Worm (Caenorhabditis elegans): ENCODE measurements around the gene sca-1.

The sca-1 gene

DNA sequence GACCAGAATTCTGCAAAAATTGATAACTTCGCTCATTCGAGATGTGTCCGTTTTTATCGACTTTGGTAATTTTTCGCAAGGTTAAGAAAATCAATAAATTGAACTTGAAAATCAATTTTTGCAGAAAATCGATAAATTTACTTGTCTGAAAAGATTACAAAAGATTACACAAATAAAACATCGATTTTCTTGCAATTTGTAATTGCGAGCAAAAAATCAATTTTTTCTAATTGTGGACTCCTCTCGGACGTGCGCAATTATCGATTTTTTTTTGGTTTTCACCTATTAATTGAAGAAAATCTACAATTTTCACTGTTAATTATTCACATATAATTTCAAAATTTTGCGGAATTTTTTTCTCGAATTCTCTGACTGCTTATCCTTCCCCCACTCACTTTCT, 25.4 kb downstream of the sca-1 start:
- TF ChIP-seq mep-1 (tag; optimal IDR thresholded peaks at IDR 0.05) (no peak), nhr-12 (tag; optimal IDR thresholded peaks at IDR 0.05) (no peak), lin-13 (tag; optimal IDR thresholded peaks at IDR 0.05) (no peak), snpc-4 (tag; optimal IDR thresholded peaks at IDR 0.05) (no peak), lsy-2 (tag; optimal IDR thresholded peaks at IDR 0.05) (no peak), sem-2 (GFP tag; optimal IDR thresholded peaks at IDR 0.05) (no peak), tbx-8 (GFP tag; optimal IDR thresholded peaks at IDR 0.05) (no peak), M03D4.4 (tag; optimal IDR thresholded peaks at IDR 0.05) (no peak), nhr-76 (tag; optimal IDR thresholded peaks at IDR 0.05) (no peak), mab-5 (tag; optimal IDR thresholded peaks at IDR 0.05) (no peak), bed-3 (GFP tag; optimal IDR thresholded peaks at IDR 0.05) (no peak), nhr-28 (tag; optimal IDR thresholded peaks at IDR 0.05) (no peak), zip-8 (tag; optimal IDR thresholded peaks at IDR 0.05) (no peak), elt-1 (tag; optimal IDR thresholded peaks at IDR 0.05; ENCODE audit: borderline replicate concordance, insufficient read depth) (no peak), cnd-1 (tag; optimal IDR thresholded peaks at IDR 0.05) (no peak)

DNA sequence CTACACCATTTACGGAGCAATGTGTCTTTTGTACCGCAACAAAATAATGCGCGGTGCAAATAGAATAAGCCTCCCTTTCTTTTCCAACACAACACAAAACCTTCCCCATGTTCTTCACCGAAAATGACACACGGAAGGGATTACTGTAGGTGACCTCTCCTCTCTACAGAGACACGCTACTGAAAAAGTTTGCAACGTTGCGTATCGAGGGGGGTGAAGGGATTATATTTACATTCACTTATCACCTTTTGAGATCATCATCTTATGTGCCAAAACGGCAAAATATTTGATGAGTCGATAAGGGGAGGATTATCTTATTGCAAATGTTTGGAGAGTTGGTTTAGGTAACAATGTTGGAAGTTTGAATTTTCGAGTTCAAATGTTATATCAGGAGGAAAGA, 33.6 kb downstream of the sca-1 start:
- TF ChIP-seq bed-3 (GFP tag; optimal IDR thresholded peaks at IDR 0.05) (no peak), tbx-8 (GFP tag; optimal IDR thresholded peaks at IDR 0.05) (no peak), mab-5 (tag; optimal IDR thresholded peaks at IDR 0.05) (no peak), zip-8 (tag; optimal IDR thresholded peaks at IDR 0.05) (no peak), drap-1 (GFP tag; optimal IDR thresholded peaks at IDR 0.05) (no peak), lin-13 (tag; optimal IDR thresholded peaks at IDR 0.05) (no peak), ceh-43 (GFP tag; optimal IDR thresholded peaks at IDR 0.05) (no peak), nhr-2 (tag; optimal IDR thresholded peaks at IDR 0.05) (no peak), nhr-12 (tag; optimal IDR thresholded peaks at IDR 0.05) (no peak), ztf-11 (tag; optimal IDR thresholded peaks at IDR 0.05) (no peak), mep-1 (tag; optimal IDR thresholded peaks at IDR 0.05) (no peak), unc-39 (tag; optimal IDR thresholded peaks at IDR 0.05) (no peak), flh-1 (GFP tag; optimal IDR thresholded peaks at IDR 0.05) (no peak), nhr-76 (tag; optimal IDR thresholded peaks at IDR 0.05) (no peak)

DNA sequence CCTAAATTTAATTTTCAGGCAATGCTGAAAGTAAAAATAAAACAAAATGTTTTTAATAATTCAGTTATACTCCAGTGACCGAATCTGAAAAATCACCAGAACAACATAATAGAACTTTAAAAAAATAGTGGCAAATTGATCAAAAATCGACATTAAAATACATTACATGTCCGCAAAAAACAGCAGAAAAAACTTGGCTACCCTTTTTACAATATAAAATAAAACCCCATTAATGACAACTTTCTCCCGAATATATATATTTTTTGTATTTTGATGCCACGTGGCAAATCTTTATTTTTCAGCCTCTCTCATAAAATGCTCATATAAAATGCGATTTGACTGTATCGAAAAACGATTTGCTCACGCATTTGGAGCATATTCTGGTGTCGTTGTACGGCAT, 35.1 kb downstream of the sca-1 start, which contains the start of gene ptr-19:
Gene ptr-19 (plus strand): TSS at position 301 of the 400 bp plus-strand sequence.
- TF ChIP-seq mls-2 (tag; optimal IDR thresholded peaks at IDR 0.05) (no peak), bed-3 (GFP tag; optimal IDR thresholded peaks at IDR 0.05) (no peak), ham-2 (GFP tag; optimal IDR thresholded peaks at IDR 0.05) (no peak), nhr-28 (tag; optimal IDR thresholded peaks at IDR 0.05) (no peak), sptf-1 (tag; optimal IDR thresholded peaks at IDR 0.05) (no peak), mab-5 (tag; optimal IDR thresholded peaks at IDR 0.05) (no peak), unc-62 (GFP tag; optimal IDR thresholded peaks at IDR 0.05) (no peak), mep-1 (tag; optimal IDR thresholded peaks at IDR 0.05) (no peak), ztf-11 (tag; optimal IDR thresholded peaks at IDR 0.05) (no peak), blmp-1 (tag; optimal IDR thresholded peaks at IDR 0.05) (no peak), lin-32 (GFP tag; optimal IDR thresholded peaks at IDR 0.05) (no peak), lsy-2 (tag; optimal IDR thresholded peaks at IDR 0.05) (no peak)

DNA sequence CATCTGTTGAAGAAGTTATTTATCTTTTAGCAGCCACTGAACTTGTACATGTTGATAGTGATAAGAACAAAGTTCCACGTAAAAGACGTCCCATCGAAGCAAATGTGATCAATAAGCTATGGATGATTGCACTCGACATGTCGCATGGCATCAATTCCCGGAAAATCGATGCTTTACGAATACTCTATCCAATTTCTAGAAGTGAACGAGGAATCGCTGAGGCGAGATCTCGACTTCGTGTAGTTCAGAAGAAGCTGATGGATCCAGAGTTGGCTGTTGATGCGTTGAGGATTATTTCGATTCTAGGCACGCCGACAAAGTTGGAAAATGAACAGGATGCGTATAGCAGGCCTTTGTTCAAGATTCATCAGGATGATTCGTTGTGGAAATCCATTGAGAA, 47.0 kb downstream of the sca-1 start:
- no peak for TF ChIP-seq lin-32 (GFP tag; optimal IDR thresholded peaks at IDR 0.05)

DNA sequence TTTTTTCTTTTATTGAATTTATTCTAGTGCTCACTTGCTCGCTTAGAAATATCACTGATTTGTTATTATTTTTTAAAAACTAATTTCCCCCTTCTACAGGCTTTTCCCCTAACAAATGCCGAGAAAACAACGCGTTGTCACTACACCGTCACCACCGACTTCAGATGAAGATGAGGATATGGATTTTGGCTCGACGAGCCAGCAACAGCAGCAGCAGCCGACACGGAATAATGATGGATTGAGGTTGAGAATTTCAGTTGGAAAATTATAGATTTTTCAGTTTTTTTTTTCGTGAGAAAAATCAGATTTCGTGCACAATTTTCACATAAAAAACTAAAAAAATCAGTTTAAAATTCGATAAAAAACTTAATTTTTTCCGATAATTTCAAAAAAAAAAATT, 53.6 kb downstream of the sca-1 start, which contains the start of gene dpy-28:
Gene dpy-28 (plus strand): TSS at position 100 of the 400 bp plus-strand sequence.
- no peak for TF ChIP-seq nhr-2 (tag; optimal IDR thresholded peaks at IDR 0.05)
- TF ChIP-seq flh-1 (GFP tag; optimal IDR thresholded peaks at IDR 0.05): no peak
- TF ChIP-seq ztf-11 (tag; optimal IDR thresholded peaks at IDR 0.05): no peak
- no peak for TF ChIP-seq tbx-8 (GFP tag; optimal IDR thresholded peaks at IDR 0.05)
- TF ChIP-seq mep-1 (tag; optimal IDR thresholded peaks at IDR 0.05): no peak
- no peak for TF ChIP-seq lin-32 (GFP tag; optimal IDR thresholded peaks at IDR 0.05)
- TF ChIP-seq drap-1 (GFP tag; optimal IDR thresholded peaks at IDR 0.05): no peak
- no peak for TF ChIP-seq nhr-28 (tag; optimal IDR thresholded peaks at IDR 0.05)
- TF ChIP-seq snpc-4 (tag; optimal IDR thresholded peaks at IDR 0.05): no peak
- no peak for TF ChIP-seq bed-3 (GFP tag; optimal IDR thresholded peaks at IDR 0.05)
- TF ChIP-seq M03D4.4 (tag; optimal IDR thresholded peaks at IDR 0.05): no peak
- no peak for TF ChIP-seq cnd-1 (tag; optimal IDR thresholded peaks at IDR 0.05)
- no peak for TF ChIP-seq ham-2 (GFP tag; optimal IDR thresholded peaks at IDR 0.05)
- TF ChIP-seq unc-120 (tag; optimal IDR thresholded peaks at IDR 0.05; ENCODE audit: poor library complexity, severe bottlenecking): no peak
- TF ChIP-seq hlh-1 (tag; optimal IDR thresholded peaks at IDR 0.05): no peak
- no peak for TF ChIP-seq lsy-2 (tag; optimal IDR thresholded peaks at IDR 0.05)
- TF ChIP-seq ceh-83 (GFP tag; optimal IDR thresholded peaks at IDR 0.05): no peak
- no peak for TF ChIP-seq sem-2 (GFP tag; optimal IDR thresholded peaks at IDR 0.05)

All from whole organism, mixed stage, embryonic.